Fruit fly (Drosophila melanogaster) whole organism, adult: ENCODE measurements around the gene CG42758.
A peak's percentile ranks its signal among the peaks of the same experiment; 100 is the strongest.

Experiments used
- CG11617 ChIP-seq: fragments of 200-800 bp; sonication (Bioruptor generic); optimal IDR thresholded peaks from 2 replicates; lab custom pipeline; 2017; ENCODE audit warnings: mild to moderate bottlenecking, missing biosample characterization, missing genetic modification reagents, missing genetic modification characterization
- CG1620 ChIP-seq: fragments of 200-800 bp; sonication (Bioruptor generic); optimal IDR thresholded peaks from 2 replicates; lab custom pipeline; 2016; ENCODE audit warnings: missing biosample characterization, missing genetic modification characterization
- CG5204 ChIP-seq: fragments of 200-800 bp; sonication (Bioruptor generic); optimal IDR thresholded peaks from 2 replicates; lab custom pipeline; 2016; ENCODE audit warnings: missing biosample characterization, missing genetic modification characterization
- CG7045 ChIP-seq: fragments of 200-800 bp; sonication (Bioruptor generic); optimal IDR thresholded peaks from 2 replicates; lab custom pipeline; 2017; ENCODE audit warnings: missing biosample characterization, mild to moderate bottlenecking, missing genetic modification characterization
- CG7101 ChIP-seq: fragments of 200-800 bp; sonication (Bioruptor generic); optimal IDR thresholded peaks from 2 replicates; lab custom pipeline; 2018; ENCODE audit warnings: missing biosample characterization, mild to moderate bottlenecking, missing genetic modification characterization, moderate library complexity
- Crg-1 ChIP-seq: fragments of 200-800 bp; sonication (Bioruptor generic); optimal IDR thresholded peaks from 2 replicates; lab custom pipeline; 2016; ENCODE audit warnings: missing biosample characterization, missing genetic modification characterization
- Hr96 ChIP-seq: fragments of 200-800 bp; sonication (Bioruptor generic); optimal IDR thresholded peaks from 2 replicates; lab custom pipeline; 2016; ENCODE audit warnings: missing biosample characterization, missing genetic modification characterization
- bab1 ChIP-seq: fragments of 200-800 bp; sonication (Bioruptor generic); optimal IDR thresholded peaks from 3 replicates; lab custom pipeline; 2019; ENCODE audit warnings: missing biosample characterization, mild to moderate bottlenecking, missing genetic modification characterization, moderate library complexity
- cic ChIP-seq: fragments of 200-800 bp; sonication (Bioruptor generic); optimal IDR thresholded peaks from 2 replicates; lab custom pipeline; 2017; ENCODE audit warnings: missing biosample characterization, mild to moderate bottlenecking, missing genetic modification characterization, moderate library complexity
- cnc ChIP-seq, 2 experiments: fragments of >200 bp; optimal IDR thresholded peaks; 2 replicates each; lab custom pipeline; 2017
- kay ChIP-seq: fragments of 200-800 bp; sonication (Bioruptor generic); peaks from one replicate; lab custom pipeline; 2016; ENCODE audit warnings: missing biosample characterization, missing genetic modification characterization, borderline replicate concordance
- pad ChIP-seq: fragments of 200-800 bp; sonication (Bioruptor generic); optimal IDR thresholded peaks from 3 replicates; lab custom pipeline; 2017; ENCODE audit warnings: missing biosample characterization, missing genetic modification characterization, mild to moderate bottlenecking, moderate library complexity, missing genetic modification reagents
- tj ChIP-seq: fragments of 200-800 bp; sonication (Bioruptor generic); optimal IDR thresholded peaks from 3 replicates; lab custom pipeline; 2017; ENCODE audit warnings: missing biosample characterization, mild to moderate bottlenecking, missing genetic modification characterization, moderate library complexity
- toe ChIP-seq: fragments of 200-800 bp; sonication (Bioruptor generic); optimal IDR thresholded peaks from 2 replicates; lab custom pipeline; 2016; ENCODE audit warnings: missing biosample characterization, missing genetic modification characterization

DNA sequence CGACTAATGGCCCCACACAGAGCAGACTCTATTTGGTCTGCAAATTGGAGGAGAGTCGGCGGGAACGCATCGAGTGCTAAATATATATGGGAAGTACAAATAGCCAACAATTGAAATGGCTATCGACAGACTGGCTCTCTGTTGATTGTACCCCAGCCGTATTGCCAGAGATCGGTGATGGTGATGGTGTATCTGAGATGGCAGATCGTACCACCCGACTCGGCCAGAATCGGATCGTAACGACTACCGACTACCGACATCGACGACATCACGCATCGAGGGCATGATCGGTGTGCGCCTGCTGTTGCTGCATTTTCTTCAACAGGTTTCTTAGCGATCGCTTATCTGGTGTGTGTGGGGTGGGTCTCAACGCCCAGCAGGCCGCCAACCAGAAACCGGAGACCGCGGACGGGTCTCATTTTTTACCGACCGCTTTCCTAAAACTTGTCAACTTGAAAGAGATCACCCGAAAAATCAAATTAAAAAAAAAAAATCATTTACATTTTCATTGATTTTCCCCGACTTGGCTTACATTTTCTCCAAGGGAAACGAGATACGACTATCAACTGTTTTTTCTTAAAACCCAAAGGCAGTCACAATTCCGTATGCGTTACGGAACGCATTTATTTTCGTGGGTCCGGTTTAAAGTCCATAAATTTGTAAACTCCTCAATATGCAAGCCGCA is 23.1 kb upstream of the CG42758 start:
- TF ChIP-seq CG11617: peak; percentile 25
- TF ChIP-seq CG5204 (GFP tag; lab: Kevin White, UChicago): no peak
- no peak for TF ChIP-seq kay (GFP tag; lab: Kevin White, UChicago)
- no peak for TF ChIP-seq bab1
- no peak for TF ChIP-seq CG1620 (GFP tag; lab: Kevin White, UChicago)
- TF ChIP-seq pad (GFP tag; lab: Kevin White, UChicago): peak; percentile 34
- TF ChIP-seq CG7101 (tag; lab: Kevin White, UChicago): peak; percentile 69
- TF ChIP-seq Crg-1 (GFP tag; lab: Kevin White, UChicago): no peak
- TF ChIP-seq CG7045 (GFP tag; lab: Kevin White, UChicago): peak; percentile 40
- no peak for TF ChIP-seq toe (GFP tag; lab: Kevin White, UChicago)
- peak; percentile 58 for TF ChIP-seq cic (GFP tag; lab: Kevin White, UChicago)
- no peak for TF ChIP-seq cnc (optimal IDR thresholded peaks at IDR 0.05; lab: Kevin White, UChicago)
- peak; percentile 69 for TF ChIP-seq tj (GFP tag; lab: Kevin White, UChicago)
- TF ChIP-seq Hr96 (GFP tag; lab: Kevin White, UChicago): peak; percentile 12
